Worm (Caenorhabditis elegans) whole organism, late embryonic: ENCODE data around the gene T19D12.4.

Source experiments
- C08G9.2 ChIP-seq: sonication (generic microtip); optimal IDR thresholded peaks from 2 replicates; lab custom pipeline; 2016; ENCODE audit warnings: mild to moderate bottlenecking, missing genetic modification characterization, moderate library complexity, missing compliant biosample characterization
- C38D4.7 ChIP-seq: fragments of 200-800 bp; sonication (Bioruptor generic); optimal IDR thresholded peaks from 2 replicates; lab custom pipeline; 2018; ENCODE audit warnings: mild to moderate bottlenecking, missing genetic modification characterization, moderate library complexity, missing compliant biosample characterization
- K02D7.2 ChIP-seq: sonication (generic microtip); optimal IDR thresholded peaks from 2 replicates; lab custom pipeline; 2017; ENCODE audit warnings: mild to moderate bottlenecking, missing genetic modification characterization, missing compliant biosample characterization
- T23F11.4 ChIP-seq: fragments of 200-800 bp; sonication (Bioruptor generic); optimal IDR thresholded peaks from 2 replicates; lab custom pipeline; 2018; ENCODE audit warnings: mild to moderate bottlenecking, missing genetic modification characterization, missing compliant biosample characterization
- ahr-1 ChIP-seq: sonication (generic microtip); optimal IDR thresholded peaks from 2 replicates; lab custom pipeline; 2016; ENCODE audit warnings: missing genetic modification characterization, missing compliant biosample characterization
- ceh-18 ChIP-seq: sonication (generic microtip); optimal IDR thresholded peaks from 2 replicates; lab custom pipeline; 2016; ENCODE audit warnings: missing genetic modification characterization, missing compliant biosample characterization
- ceh-2 ChIP-seq: sonication (generic microtip); optimal IDR thresholded peaks from 2 replicates; lab custom pipeline; 2016; ENCODE audit warnings: missing genotype, missing genetic modification characterization, missing compliant biosample characterization
- ceh-24 ChIP-seq: sonication (generic microtip); optimal IDR thresholded peaks from 2 replicates; lab custom pipeline; 2016; ENCODE audit warnings: mild to moderate bottlenecking, missing genetic modification characterization, missing compliant biosample characterization
- ceh-34 ChIP-seq: sonication (generic microtip); optimal IDR thresholded peaks from 2 replicates; lab custom pipeline; 2016; ENCODE audit warnings: mild to moderate bottlenecking, missing genetic modification characterization, missing compliant biosample characterization
- ceh-48 ChIP-seq: sonication (generic microtip); optimal IDR thresholded peaks from 2 replicates; lab custom pipeline; 2016; ENCODE audit warnings: missing genetic modification characterization, inconsistent platforms, missing compliant biosample characterization
- ceh-9 ChIP-seq: sonication (generic microtip); optimal IDR thresholded peaks from 2 replicates; lab custom pipeline; 2016; ENCODE audit warnings: mild to moderate bottlenecking, missing genetic modification characterization, inconsistent platforms, missing compliant biosample characterization
- che-1 ChIP-seq: sonication (generic microtip); optimal IDR thresholded peaks from 2 replicates; lab custom pipeline; 2016; ENCODE audit warnings: mild to moderate bottlenecking, missing genetic modification characterization, missing compliant biosample characterization
- eyg-1 ChIP-seq: sonication (generic microtip); optimal IDR thresholded peaks from 2 replicates; lab custom pipeline; 2016; ENCODE audit warnings: missing genotype, missing genetic modification characterization, missing compliant biosample characterization
- fax-1 ChIP-seq: sonication (generic microtip); optimal IDR thresholded peaks from 2 replicates; lab custom pipeline; 2016; ENCODE audit warnings: missing genotype, missing genetic modification characterization, missing compliant biosample characterization
- fkh-10 ChIP-seq: fragments of 150-350 bp; optimal IDR thresholded peaks from 2 replicates; lab custom pipeline; 2014; ENCODE audit warnings: missing biosample characterization, missing genetic modification reagents, missing genetic modification characterization
- fkh-6 ChIP-seq: sonication (generic microtip); optimal IDR thresholded peaks from 2 replicates; lab custom pipeline; 2016; ENCODE audit warnings: missing genetic modification characterization, missing compliant biosample characterization
- hlh-15 ChIP-seq: sonication (generic microtip); optimal IDR thresholded peaks from 2 replicates; lab custom pipeline; 2016; ENCODE audit warnings: missing genetic modification characterization, missing compliant biosample characterization
- hlh-6 ChIP-seq: sonication (generic microtip); optimal IDR thresholded peaks from 2 replicates; lab custom pipeline; 2016; ENCODE audit warnings: missing genotype, missing genetic modification characterization, missing compliant biosample characterization
- lim-6 ChIP-seq: sonication (generic microtip); optimal IDR thresholded peaks from 2 replicates; lab custom pipeline; 2016; ENCODE audit warnings: missing genetic modification characterization, missing compliant biosample characterization
- madf-2 ChIP-seq: sonication (generic microtip); optimal IDR thresholded peaks from 2 replicates; lab custom pipeline; 2017; ENCODE audit warnings: missing genetic modification characterization, missing compliant biosample characterization
- nhr-11 ChIP-seq: fragments of 150-350 bp; optimal IDR thresholded peaks from 2 replicates; lab custom pipeline; 2014; ENCODE audit warnings: missing biosample characterization, missing genetic modification characterization
- odd-2 ChIP-seq: sonication (generic microtip); optimal IDR thresholded peaks from 2 replicates; lab custom pipeline; 2017; ENCODE audit warnings: antibody characterized with exemption, mild to moderate bottlenecking, missing genetic modification characterization, missing compliant biosample characterization
- pat-9 ChIP-seq: fragments of 200-800 bp; sonication (Bioruptor generic); optimal IDR thresholded peaks from 2 replicates; lab custom pipeline; 2018; ENCODE audit warnings: mild to moderate bottlenecking, missing genetic modification characterization, moderate library complexity, missing compliant biosample characterization
- pax-1 ChIP-seq: fragments of 150-350 bp; optimal IDR thresholded peaks from 2 replicates; lab custom pipeline; 2014; ENCODE audit warnings: missing biosample characterization, missing genetic modification characterization
- pha-2 ChIP-seq: sonication (generic microtip); optimal IDR thresholded peaks from 2 replicates; lab custom pipeline; 2017; ENCODE audit warnings: mild to moderate bottlenecking, missing genetic modification characterization, missing compliant biosample characterization
- rnt-1 ChIP-seq: sonication (generic microtip); optimal IDR thresholded peaks from 2 replicates; lab custom pipeline; 2016; ENCODE audit warnings: missing genetic modification characterization, missing compliant biosample characterization
- sdc-2 ChIP-seq: sonication (generic microtip); optimal IDR thresholded peaks from 2 replicates; lab custom pipeline; 2016; ENCODE audit warnings: missing genotype, missing genetic modification characterization, missing compliant biosample characterization
- sox-2 ChIP-seq: fragments of 200-800 bp; sonication (Bioruptor generic); IDR thresholded peaks from 2 replicates; pipeline ENCODE4 v1.3.6; 2022; ENCODE audit warnings: missing genetic modification reagents, missing genetic modification characterization, missing compliant biosample characterization
- sox-4 ChIP-seq: sonication (generic microtip); optimal IDR thresholded peaks from 2 replicates; lab custom pipeline; 2017; ENCODE audit warnings: mild to moderate bottlenecking, missing genetic modification characterization, inconsistent platforms, missing compliant biosample characterization
- ttx-3 ChIP-seq: sonication (generic microtip); optimal IDR thresholded peaks from 2 replicates; lab custom pipeline; 2016; ENCODE audit warnings: missing genetic modification reagents, missing genetic modification characterization, missing compliant biosample characterization
- unc-3 ChIP-seq, 2 experiments: fragments of 200-800 bp in 1 of 2; sonication (Bioruptor generic) in 1 of 2; sonication (generic microtip) in 1 of 2; conservative IDR thresholded peaks in 1 of 2; optimal IDR thresholded peaks in 1 of 2; 2 replicates each; pipeline versions ENCODE4 v1.3.6 to Lab custom; 2016 to 2022; ENCODE audit warnings: missing compliant biosample characterization in 2 of 2, missing genetic modification characterization in 2 of 2, missing genetic modification reagents in 1 of 2
- unc-42 ChIP-seq: sonication (generic microtip); optimal IDR thresholded peaks from 2 replicates; lab custom pipeline; 2016; ENCODE audit warnings: missing genotype, missing genetic modification characterization, missing compliant biosample characterization
- unc-55 ChIP-seq: sonication (generic microtip); optimal IDR thresholded peaks from 2 replicates; lab custom pipeline; 2017; ENCODE audit warnings: missing biosample characterization, missing genetic modification reagents, missing genetic modification characterization
- unc-86 ChIP-seq: sonication (generic microtip); optimal IDR thresholded peaks from 2 replicates; lab custom pipeline; 2016; ENCODE audit warnings: missing genetic modification characterization, missing compliant biosample characterization
- zip-5 ChIP-seq: sonication (generic microtip); optimal IDR thresholded peaks from 2 replicates; lab custom pipeline; 2016; ENCODE audit warnings: missing genetic modification characterization, missing compliant biosample characterization
- ztf-16 ChIP-seq: sonication (generic microtip); optimal IDR thresholded peaks from 2 replicates; lab custom pipeline; 2017; ENCODE audit warnings: missing genetic modification characterization, missing compliant biosample characterization

The T19D12.4 gene

DNA sequence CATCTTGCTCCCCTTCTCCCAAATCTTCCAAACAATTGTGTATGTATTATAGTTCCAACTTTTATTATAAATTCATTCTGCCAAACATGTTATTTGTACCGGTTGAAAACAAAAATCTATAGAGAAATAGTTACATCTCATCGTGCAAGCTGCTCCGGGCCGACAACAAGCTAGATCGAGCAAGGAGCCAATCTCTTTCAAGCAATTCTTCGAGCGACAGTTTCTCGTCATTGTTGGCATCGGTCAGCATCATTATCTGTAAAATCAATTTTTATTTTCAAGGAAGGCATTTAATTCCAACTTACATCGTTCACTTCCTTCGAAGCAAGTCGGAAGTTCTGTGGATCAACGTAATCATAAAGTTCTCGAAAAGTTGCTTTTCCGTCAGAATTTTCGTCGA is 39.9 kb upstream of the T19D12.4 start:
- no peak for TF ChIP-seq K02D7.2 (tag; lab: Kevin White, UChicago)
- no peak for TF ChIP-seq pax-1 (tag; lab: Kevin White, UChicago)
- no peak for TF ChIP-seq ceh-18 (tag; lab: Kevin White, UChicago)
- no peak for TF ChIP-seq T23F11.4 (GFP tag; lab: Kevin White, UChicago)
- TF ChIP-seq madf-2 (tag; lab: Kevin White, UChicago): no peak
- TF ChIP-seq lim-6 (tag; lab: Kevin White, UChicago): no peak

DNA sequence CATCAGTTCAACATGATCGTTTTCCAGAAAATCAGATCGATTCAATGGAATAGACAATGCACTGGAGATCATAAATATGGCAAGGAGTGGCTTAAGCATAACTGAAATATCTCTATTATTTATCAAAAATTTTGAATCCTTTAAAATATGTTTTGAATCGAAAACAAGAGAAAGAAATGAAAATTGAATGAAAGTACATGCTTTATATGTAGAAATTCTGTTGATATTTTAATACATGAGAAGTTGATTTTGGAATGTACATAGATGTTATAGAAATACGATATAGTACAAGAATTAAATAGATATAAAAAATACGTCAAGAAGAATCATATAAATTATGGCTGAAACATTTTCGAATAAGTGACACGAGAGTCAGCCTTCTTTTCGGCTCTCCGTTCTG is 38.7 kb upstream of the T19D12.4 start, which contains the start of gene C56C10.9:
Gene C56C10.9 (minus strand): TSS at position 101 of the 400 bp plus-strand sequence.
- no peak for TF ChIP-seq ztf-16 (tag; lab: Kevin White, UChicago)
- TF ChIP-seq sox-2 (GFP tag; lab: Robert Waterston, UW): no peak
- TF ChIP-seq nhr-11 (tag; lab: Kevin White, UChicago): no peak
- no peak for TF ChIP-seq ceh-2
- no peak for TF ChIP-seq C38D4.7
- no peak for TF ChIP-seq zip-5
- no peak for TF ChIP-seq hlh-15 (tag; lab: Kevin White, UChicago)
- no peak for TF ChIP-seq unc-42 (tag; lab: Kevin White, UChicago)
- TF ChIP-seq ttx-3 (tag; lab: Kevin White, UChicago): no peak
- no peak for TF ChIP-seq unc-86 (tag; lab: Kevin White, UChicago)
- TF ChIP-seq rnt-1 (tag; lab: Kevin White, UChicago): no peak
- no peak for TF ChIP-seq odd-2 (tag; lab: Kevin White, UChicago)
- no peak for TF ChIP-seq ceh-9 (tag; lab: Kevin White, UChicago)
- no peak for TF ChIP-seq ceh-24 (tag; lab: Kevin White, UChicago)
- no peak for TF ChIP-seq che-1 (tag; lab: Kevin White, UChicago)
- TF ChIP-seq eyg-1 (tag; lab: Kevin White, UChicago): no peak
- TF ChIP-seq unc-3 (GFP tag; conservative IDR thresholded peaks at IDR 0.05; lab: Robert Waterston, UW): no peak
- no peak for TF ChIP-seq unc-3 (tag; optimal IDR thresholded peaks at IDR 0.05; lab: Kevin White, UChicago)
- no peak for TF ChIP-seq sdc-2 (tag; lab: Kevin White, UChicago)
- TF ChIP-seq C08G9.2 (tag; lab: Kevin White, UChicago): no peak
- TF ChIP-seq fkh-6 (tag; lab: Kevin White, UChicago): no peak

DNA sequence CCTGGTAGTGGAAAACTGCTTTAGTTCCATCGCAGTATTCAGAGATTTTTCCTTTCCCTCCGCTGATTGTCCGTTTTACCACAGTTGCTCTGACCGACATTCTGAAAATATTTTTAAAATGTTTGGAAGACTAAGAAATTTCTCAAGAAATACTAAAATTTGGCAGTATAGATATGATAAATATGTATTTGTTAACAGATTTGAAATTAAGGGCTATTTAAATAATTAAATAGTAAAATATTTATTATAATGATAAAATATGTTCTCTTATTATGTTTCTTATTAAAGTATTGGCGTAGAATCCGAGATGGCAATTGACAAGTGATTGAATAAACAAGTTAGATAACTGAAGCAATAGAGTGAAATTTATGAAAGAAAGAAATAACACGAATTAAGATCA is 36.8 kb upstream of the T19D12.4 start, which contains the start of gene aipr-1:
Gene aipr-1 (minus strand): TSS at position 101 of the 400 bp plus-strand sequence.
- no peak for TF ChIP-seq eyg-1 (tag; lab: Kevin White, UChicago)
- TF ChIP-seq fax-1 (tag; lab: Kevin White, UChicago): no peak
- TF ChIP-seq ceh-9 (tag; lab: Kevin White, UChicago): no peak
- TF ChIP-seq ceh-24 (tag; lab: Kevin White, UChicago): no peak
- TF ChIP-seq unc-86 (tag; lab: Kevin White, UChicago): no peak
- no peak for TF ChIP-seq pha-2
- TF ChIP-seq hlh-6 (tag; lab: Kevin White, UChicago): no peak
- no peak for TF ChIP-seq madf-2 (tag; lab: Kevin White, UChicago)
- no peak for TF ChIP-seq ceh-48

DNA sequence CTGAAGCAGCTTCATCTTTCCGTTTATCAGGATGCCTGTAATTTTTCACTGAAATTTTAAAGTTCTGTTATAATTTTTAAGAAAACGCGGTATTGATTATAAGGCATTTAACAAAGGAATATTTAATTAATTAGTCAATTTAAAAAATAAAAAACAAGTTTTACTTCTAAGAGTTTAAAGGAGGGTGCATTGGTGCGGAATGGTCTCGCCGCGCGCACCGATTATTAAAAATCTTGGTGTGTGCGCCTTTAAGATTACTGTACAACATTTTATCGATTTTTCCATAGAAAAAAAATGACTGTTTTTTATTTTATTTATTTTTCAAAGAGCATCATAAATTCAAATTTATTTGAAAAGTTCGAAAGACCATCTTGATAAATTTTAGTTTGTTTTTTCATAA is 33.4 kb upstream of the T19D12.4 start:
- TF ChIP-seq odd-2 (tag; lab: Kevin White, UChicago) (no peak), ceh-34 (no peak), ceh-24 (tag; lab: Kevin White, UChicago) (no peak), sox-4 (tag; lab: Kevin White, UChicago) (no peak), unc-55 (no peak), ahr-1 (tag; lab: Kevin White, UChicago) (no peak), che-1 (tag; lab: Kevin White, UChicago) (no peak), fkh-10 (GFP tag; lab: Kevin White, UChicago) (no peak), pha-2 (no peak), pat-9 (tag; lab: Kevin White, UChicago) (no peak)
